Worm (Caenorhabditis elegans): ENCODE data around the gene unc-9.

The unc-9 gene

DNA sequence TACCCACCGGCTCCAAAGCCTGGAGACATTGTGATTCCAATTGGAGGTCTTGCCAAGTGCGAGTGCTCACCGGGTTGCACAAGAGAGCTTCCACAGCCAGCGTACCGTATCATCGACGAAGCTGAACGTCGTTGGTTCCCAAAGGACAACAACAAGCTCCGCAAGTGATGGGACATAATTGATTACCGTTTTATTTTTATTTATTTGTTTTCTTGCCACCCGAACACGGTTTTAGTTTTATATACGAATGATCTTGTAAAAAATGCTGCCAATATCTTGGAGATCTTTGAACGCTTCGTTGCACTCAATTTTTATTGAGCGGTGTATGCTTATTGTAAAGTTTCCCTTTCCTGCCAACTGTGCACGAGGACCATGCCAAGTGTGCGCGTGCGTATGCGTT, 36.6 kb downstream of the unc-9 start, which contains the start of gene K08H2.4:
TSS of gene K08H2.4 (plus strand) at position 301 of the 400 bp plus-strand sequence.
- TF ChIP-seq ztf-4 (tag; optimal IDR thresholded peaks at IDR 0.05) (no peak), zag-1 (tag; optimal IDR thresholded peaks at IDR 0.05) (no peak), eor-1 (tag; optimal IDR thresholded peaks at IDR 0.05) (no peak)

DNA sequence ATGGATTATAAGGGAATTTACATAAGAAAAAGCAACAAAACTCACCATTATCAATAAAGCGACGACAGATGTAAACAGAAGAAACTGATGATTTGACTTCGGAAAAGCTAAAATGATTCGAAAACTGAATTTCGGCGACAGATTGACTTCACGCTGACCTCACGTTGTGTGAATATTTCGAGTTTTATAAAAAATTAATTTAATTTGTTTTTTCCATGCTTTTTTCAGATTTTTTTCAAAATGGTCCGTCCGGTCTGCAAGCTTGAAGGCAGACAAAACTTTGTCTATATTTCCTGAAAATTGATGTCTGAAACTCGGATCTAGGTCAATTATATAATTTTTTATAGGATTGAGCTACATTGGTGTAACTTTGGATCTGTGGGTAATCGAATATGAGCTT, 40.7 kb downstream of the unc-9 start, which contains the start of gene K08H2.5:
TSS of gene K08H2.5 (minus strand) at position 101 of the 400 bp plus-strand sequence.
- TF ChIP-seq ceh-28 (tag; optimal IDR thresholded peaks at IDR 0.05) (no peak), unc-39 (tag; optimal IDR thresholded peaks at IDR 0.05) (no peak)

DNA sequence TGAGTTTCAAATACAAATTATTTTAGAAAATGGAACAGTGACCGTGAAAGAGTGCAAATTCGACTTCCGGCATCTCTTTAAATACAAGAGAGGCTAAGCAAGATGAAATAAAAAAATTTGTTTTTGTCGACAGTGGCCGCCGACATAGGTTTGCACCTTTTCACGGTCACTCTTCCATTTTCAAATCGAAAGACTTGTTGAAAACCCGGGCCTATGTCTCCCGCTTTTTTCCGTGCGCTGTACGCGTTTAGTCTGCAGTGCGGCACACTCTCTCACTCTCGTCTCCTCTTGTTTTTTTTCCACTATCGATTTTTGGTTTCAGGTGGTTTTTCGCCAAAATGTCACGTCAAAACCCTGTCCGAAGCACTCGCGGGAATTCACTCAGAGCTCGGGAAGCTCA, 43.5 kb downstream of the unc-9 start, which contains the start of gene hpl-1:
TSS of gene hpl-1 (plus strand) at position 301 of the 400 bp plus-strand sequence.
- TF ChIP-seq lin-15B (tag; optimal IDR thresholded peaks at IDR 0.05) = no peak
- no peak for TF ChIP-seq snpc-4 (tag; optimal IDR thresholded peaks at IDR 0.05)
- peak; percentile 38 for TF ChIP-seq ceh-28 (tag; optimal IDR thresholded peaks at IDR 0.05)

DNA sequence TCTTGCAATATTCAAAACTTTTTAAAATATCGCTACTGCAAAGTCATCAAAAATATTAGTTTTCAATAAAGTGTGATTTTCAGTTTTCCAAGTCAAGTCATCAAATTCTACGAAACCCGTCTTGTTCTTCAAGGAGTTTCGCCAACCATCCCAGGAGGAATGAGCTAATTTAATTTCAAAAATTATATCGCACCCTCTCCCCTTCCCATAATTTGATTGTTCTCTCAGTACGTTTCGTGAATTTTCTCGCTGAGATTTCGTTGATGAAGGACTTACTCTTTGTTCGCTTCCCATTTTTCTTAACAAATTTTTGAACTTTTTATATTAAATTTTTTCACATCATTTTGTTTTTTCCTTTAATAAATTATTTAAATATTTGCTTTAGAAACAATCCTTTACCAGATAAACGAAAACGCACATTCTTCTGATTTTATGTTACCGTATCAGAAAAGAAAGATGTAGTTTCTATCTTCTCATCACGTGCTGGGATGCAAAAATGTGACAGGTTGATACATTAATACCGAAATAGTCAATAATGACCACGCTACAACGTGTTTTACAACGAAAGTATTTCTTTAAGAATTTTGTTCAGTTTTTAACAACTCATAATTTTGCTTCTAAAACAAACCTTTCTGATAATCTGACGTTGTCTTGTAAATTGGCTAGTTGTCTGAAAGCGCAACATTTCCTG, 45.2 kb downstream of the unc-9 start:
- peak; percentile 12 for TF ChIP-seq nhr-23 (tag; optimal IDR thresholded peaks at IDR 0.05)
- no peak for TF ChIP-seq ztf-11 (tag; optimal IDR thresholded peaks at IDR 0.05)
- TF ChIP-seq pha-4 (tag; optimal IDR thresholded peaks at IDR 0.05) = peak; percentile 2
- peak; percentile 28 for TF ChIP-seq pqm-1 (tag; optimal IDR thresholded peaks at IDR 0.05)
- no peak for TF ChIP-seq ceh-16 (tag; optimal IDR thresholded peaks at IDR 0.05)
- TF ChIP-seq elt-2 (tag; optimal IDR thresholded peaks at IDR 0.05) = peak; percentile 2

DNA sequence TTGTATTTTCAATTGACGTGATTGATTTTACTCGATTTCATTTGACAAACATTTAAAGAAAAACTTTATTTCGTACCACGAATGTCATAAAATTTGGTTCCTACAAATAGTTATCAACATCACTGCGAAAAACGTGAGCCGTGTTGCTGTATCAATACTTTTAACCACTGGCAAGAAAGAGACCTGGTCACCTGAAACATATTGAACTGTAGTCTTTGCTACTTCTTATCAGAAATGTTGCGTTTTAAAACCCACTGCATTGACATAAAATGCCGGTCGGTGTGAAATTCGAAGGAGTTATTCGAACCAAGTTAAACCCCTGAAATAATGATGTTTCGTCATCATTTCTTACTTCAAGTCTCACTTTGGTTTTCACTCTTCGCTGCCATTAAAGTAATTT, 46.0 kb downstream of the unc-9 start:
- TF ChIP-seq elt-2 (tag; optimal IDR thresholded peaks at IDR 0.05) = peak; percentile 69
- TF ChIP-seq ama-1 (optimal IDR thresholded peaks at IDR 0.05) = no peak
- TF ChIP-seq pqm-1 (tag; optimal IDR thresholded peaks at IDR 0.05) = peak; percentile 41

DNA sequence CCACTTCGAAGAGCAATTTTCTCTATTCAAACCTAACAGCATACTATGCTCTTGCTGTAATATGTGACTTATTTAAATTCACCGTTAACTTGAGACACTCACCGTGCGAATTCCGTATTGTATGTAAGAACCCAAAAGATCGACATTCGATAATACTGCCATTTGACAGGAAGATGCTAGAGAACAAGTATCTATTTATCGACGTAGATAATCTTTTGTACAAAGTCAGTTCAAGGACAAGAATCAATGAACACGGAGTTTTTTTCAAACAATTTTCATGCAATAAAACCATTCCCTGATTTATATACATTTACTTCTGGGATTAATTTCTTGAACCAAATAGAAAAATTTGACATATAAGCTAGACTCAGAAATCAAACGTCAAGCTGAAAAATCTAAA, 46.7 kb downstream of the unc-9 start, which contains the start of gene K08H2.7:
TSS of gene K08H2.7 (minus strand) at position 173 of the 400 bp plus-strand sequence.
- TF ChIP-seq elt-1 (tag; optimal IDR thresholded peaks at IDR 0.05) = peak; percentile 97
- TF ChIP-seq nhr-25 (tag; optimal IDR thresholded peaks at IDR 0.05) = peak; percentile 70
- peak; percentile 20 for TF ChIP-seq nhr-23 (tag; optimal IDR thresholded peaks at IDR 0.05)
- TF ChIP-seq nfya-1 (tag; optimal IDR thresholded peaks at IDR 0.05; ENCODE audit: insufficient read depth) = no peak
- no peak for TF ChIP-seq ceh-16 (tag; optimal IDR thresholded peaks at IDR 0.05)
- no peak for TF ChIP-seq ceh-82 (tag; optimal IDR thresholded peaks at IDR 0.05)

DNA sequence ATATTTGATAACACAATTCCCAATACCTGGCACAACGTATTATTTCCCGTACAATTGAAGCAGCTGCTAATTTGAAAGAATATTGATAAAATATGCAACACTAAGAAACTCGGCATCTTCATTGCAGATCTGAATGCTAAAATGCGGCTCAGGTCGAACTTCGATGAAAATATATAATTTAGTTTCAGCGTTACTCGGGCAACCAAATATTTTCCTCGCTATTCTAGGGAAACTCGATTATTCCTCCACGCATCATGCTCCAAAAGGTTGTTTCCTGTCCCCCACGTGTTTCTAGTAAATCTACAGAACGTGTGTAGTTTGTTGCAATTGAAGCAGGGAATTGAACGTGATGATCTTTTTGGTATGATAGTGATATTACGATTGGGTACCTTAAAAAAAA, 47.5 kb downstream of the unc-9 start:
- TF ChIP-seq fos-1 (tag; optimal IDR thresholded peaks at IDR 0.05) (no peak), eor-1 (tag; optimal IDR thresholded peaks at IDR 0.05) (no peak), tbx-2 (tag; optimal IDR thresholded peaks at IDR 0.05) (no peak), ama-1 (optimal IDR thresholded peaks at IDR 0.05) (no peak), mml-1 (tag; optimal IDR thresholded peaks at IDR 0.05) (no peak), ztf-11 (tag; optimal IDR thresholded peaks at IDR 0.05) (no peak), nhr-77 (tag; optimal IDR thresholded peaks at IDR 0.05) (no peak), daf-12 (tag; optimal IDR thresholded peaks at IDR 0.05) (no peak), ceh-82 (tag; optimal IDR thresholded peaks at IDR 0.05) (no peak), aly-2 (tag; optimal IDR thresholded peaks at IDR 0.05) (no peak), ceh-16 (tag; optimal IDR thresholded peaks at IDR 0.05) (no peak), snpc-4 (tag; optimal IDR thresholded peaks at IDR 0.05) (no peak), nhr-43 (tag; optimal IDR thresholded peaks at IDR 0.05; ENCODE audit: poor library complexity, severe bottlenecking) (no peak), lsy-12 (tag; optimal IDR thresholded peaks at IDR 0.05) (no peak), fkh-2 (tag; optimal IDR thresholded peaks at IDR 0.05) (no peak), nhr-11 (tag; optimal IDR thresholded peaks at IDR 0.05) (no peak)
